Worm (Caenorhabditis elegans): ENCODE measurements around the gene sru-48.

The sru-48 gene

DNA sequence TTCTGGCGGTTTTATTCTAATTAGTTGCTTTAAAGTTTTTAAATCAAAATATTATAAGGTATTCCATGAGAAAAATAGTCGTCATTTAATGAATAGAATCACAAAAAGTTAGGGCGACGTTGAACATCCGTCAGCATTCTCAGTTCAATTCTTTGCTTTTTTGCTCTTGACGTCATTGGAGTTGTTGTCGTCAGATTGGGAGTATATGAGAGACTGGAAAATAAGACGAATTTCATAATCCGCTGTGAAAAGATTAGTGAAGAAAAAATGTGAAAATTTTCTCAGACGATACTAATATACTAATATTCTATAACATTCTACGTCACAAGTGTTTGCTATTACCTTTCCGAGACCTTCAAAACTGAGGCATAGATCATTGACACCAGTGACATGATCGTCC, 28.6 kb upstream of the sru-48 start:
- TF ChIP-seq lin-15B (tag; optimal IDR thresholded peaks at IDR 0.05) = no peak

DNA sequence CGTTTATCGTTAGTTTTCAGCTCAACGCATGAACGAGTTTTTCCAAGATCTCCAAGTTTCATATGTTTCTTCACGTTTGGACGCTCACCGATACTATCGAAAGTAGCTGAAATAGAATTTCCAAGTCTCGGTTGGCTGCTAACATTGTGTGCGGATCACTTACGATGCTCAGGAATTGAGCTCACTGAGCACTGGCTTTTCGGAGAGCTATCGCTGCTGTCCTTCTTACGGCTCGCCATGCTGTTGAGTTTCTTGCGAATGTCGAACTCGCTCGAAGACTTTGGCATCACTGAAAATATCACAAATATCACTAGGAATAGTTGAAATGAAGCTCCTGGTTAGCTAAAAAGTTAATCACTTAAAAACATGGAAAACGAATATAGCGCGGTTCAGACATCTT, 28.1 kb upstream of the sru-48 start:
- TF ChIP-seq mdl-1 (tag; optimal IDR thresholded peaks at IDR 0.05) = no peak

DNA sequence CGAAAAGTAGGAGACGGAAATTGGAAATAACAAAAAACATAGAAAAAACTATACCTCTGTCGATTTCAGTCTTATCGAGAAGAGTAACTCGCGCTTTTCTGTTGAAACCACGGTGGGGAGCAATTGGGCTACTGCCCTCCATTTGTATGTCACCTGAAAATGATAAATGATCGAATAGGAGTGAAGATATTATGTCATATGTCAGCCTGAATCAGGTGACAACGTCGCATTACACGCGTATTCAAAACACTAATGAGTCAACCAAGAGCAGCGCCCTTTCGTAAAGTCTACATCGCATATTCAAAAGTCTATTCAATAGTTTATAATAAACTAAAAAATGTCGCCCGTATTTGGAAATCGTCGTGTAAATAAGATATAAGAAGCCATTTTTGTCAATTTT, 27.0 kb upstream of the sru-48 start:
- TF ChIP-seq skn-1 (tag; optimal IDR thresholded peaks at IDR 0.05) = no peak
- TF ChIP-seq nhr-77 (tag; optimal IDR thresholded peaks at IDR 0.05) = no peak
- TF ChIP-seq mml-1 (tag; optimal IDR thresholded peaks at IDR 0.05) = no peak
- TF ChIP-seq R02D3.7 (tag; optimal IDR thresholded peaks at IDR 0.05) = no peak
- no peak for TF ChIP-seq pqm-1 (tag; optimal IDR thresholded peaks at IDR 0.05)
- no peak for TF ChIP-seq nhr-25 (tag; optimal IDR thresholded peaks at IDR 0.05)
- no peak for TF ChIP-seq ceh-28 (tag; optimal IDR thresholded peaks at IDR 0.05)
- no peak for TF ChIP-seq ceh-16 (tag; optimal IDR thresholded peaks at IDR 0.05)
- TF ChIP-seq nhr-67 (tag; optimal IDR thresholded peaks at IDR 0.05) = no peak
- TF ChIP-seq tbx-2 (tag; optimal IDR thresholded peaks at IDR 0.05) = no peak
- TF ChIP-seq elt-1 (tag; optimal IDR thresholded peaks at IDR 0.05) = no peak
- TF ChIP-seq unc-39 (tag; optimal IDR thresholded peaks at IDR 0.05) = no peak
- no peak for TF ChIP-seq lsy-12 (tag; optimal IDR thresholded peaks at IDR 0.05)
- TF ChIP-seq elt-3 (tag; optimal IDR thresholded peaks at IDR 0.05) = no peak
- no peak for TF ChIP-seq egl-27 (tag; optimal IDR thresholded peaks at IDR 0.05)
- TF ChIP-seq fos-1 (tag; optimal IDR thresholded peaks at IDR 0.05) = no peak
- no peak for TF ChIP-seq ztf-11 (tag; optimal IDR thresholded peaks at IDR 0.05)
- TF ChIP-seq eor-1 (tag; optimal IDR thresholded peaks at IDR 0.05) = no peak
- TF ChIP-seq nhr-12 (tag; optimal IDR thresholded peaks at IDR 0.05) = no peak

DNA sequence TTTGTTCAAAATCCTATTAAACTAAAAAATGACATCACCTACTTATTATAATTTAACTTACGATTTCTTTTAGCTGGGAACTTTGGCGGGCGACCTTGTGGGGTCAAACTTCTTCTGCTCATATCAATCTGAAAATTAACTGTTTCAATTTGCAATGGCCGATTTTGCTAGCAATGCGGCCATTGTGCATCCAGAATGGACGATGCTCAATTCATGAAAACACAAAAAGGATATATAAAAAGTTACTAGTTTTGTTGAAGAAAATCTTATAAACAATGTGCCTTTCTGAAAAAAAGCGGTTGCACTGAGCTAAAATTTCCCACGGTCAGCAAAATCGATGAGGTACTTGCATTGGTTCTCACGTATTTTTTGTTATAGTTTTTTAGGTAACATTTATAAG, 25.7 kb upstream of the sru-48 start, which contains the start of gene C31H2.3:
Gene C31H2.3, minus strand, starts transcription at position 101 of the 400 bp plus-strand sequence.
- TF ChIP-seq nhr-43 (tag; optimal IDR thresholded peaks at IDR 0.05; ENCODE audit: poor library complexity, severe bottlenecking) (no peak), nhr-237 (tag; optimal IDR thresholded peaks at IDR 0.05) (no peak), pha-4 (tag; optimal IDR thresholded peaks at IDR 0.05) (no peak), egl-27 (tag; optimal IDR thresholded peaks at IDR 0.05) (no peak), lin-39 (tag; optimal IDR thresholded peaks at IDR 0.05) (no peak), zag-1 (tag; optimal IDR thresholded peaks at IDR 0.05) (no peak), mdl-1 (tag; optimal IDR thresholded peaks at IDR 0.05) (no peak), fos-1 (tag; optimal IDR thresholded peaks at IDR 0.05) (no peak)

DNA sequence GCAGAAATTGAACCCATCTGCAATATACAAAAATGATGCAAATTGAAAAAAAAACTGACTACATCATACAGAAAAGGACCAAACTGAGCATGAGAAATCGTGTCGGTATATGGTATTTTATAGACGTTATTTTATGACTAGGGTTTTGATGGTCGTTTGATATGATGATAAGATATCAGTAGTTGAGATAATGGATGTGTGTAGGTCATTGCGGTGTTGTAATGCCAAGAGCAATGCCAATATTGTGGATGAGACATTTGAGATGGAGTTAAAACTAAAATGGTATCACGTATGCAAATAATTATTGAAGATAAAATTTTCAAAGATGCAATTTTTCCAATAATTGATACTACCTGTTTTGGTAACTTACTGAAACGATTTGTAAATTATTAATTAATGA, 20.3 kb upstream of the sru-48 start, which contains the start of gene C31H2.4:
Gene C31H2.4, minus strand, starts transcription at position 19 of the 400 bp plus-strand sequence.
- TF ChIP-seq elt-2 (tag; optimal IDR thresholded peaks at IDR 0.05) (peak; percentile 63), pqm-1 (tag; optimal IDR thresholded peaks at IDR 0.05) (peak; percentile 16), aly-2 (tag; optimal IDR thresholded peaks at IDR 0.05) (no peak)

DNA sequence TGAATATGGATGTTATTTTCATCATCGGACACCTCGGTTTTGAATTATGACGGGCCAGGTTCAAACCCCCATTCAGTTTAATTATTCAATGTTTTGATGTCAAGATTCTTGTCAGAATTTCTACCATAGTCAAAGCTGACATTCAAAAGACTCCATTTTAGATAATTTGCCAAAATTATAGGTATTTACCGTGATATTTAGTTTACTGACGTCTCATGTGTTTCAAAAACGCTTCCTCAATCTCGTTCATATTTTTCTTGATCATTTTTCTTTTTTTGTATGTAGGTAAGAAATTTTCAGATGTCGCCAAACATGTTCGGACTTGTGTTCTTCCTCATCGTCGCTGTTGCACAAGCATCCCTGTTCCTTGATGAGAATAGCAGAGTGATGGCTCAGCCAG, 17.2 kb upstream of the sru-48 start, which contains the start of gene EGAP5.1:
Gene EGAP5.1, plus strand, starts transcription at position 301 of the 400 bp plus-strand sequence.
- no peak for TF ChIP-seq hmg-11 (tag; optimal IDR thresholded peaks at IDR 0.05)
- TF ChIP-seq eor-1 (tag; optimal IDR thresholded peaks at IDR 0.05) = no peak
- no peak for TF ChIP-seq egl-27 (tag; optimal IDR thresholded peaks at IDR 0.05)
- TF ChIP-seq nhr-76 (tag; optimal IDR thresholded peaks at IDR 0.05) = no peak
- TF ChIP-seq fos-1 (tag; optimal IDR thresholded peaks at IDR 0.05) = no peak
- no peak for TF ChIP-seq zag-1 (tag; optimal IDR thresholded peaks at IDR 0.05)
- no peak for TF ChIP-seq nhr-67 (tag; optimal IDR thresholded peaks at IDR 0.05)
- no peak for TF ChIP-seq tbx-2 (tag; optimal IDR thresholded peaks at IDR 0.05)
- TF ChIP-seq nhr-12 (tag; optimal IDR thresholded peaks at IDR 0.05) = no peak
- TF ChIP-seq elt-3 (tag; optimal IDR thresholded peaks at IDR 0.05) = no peak
- TF ChIP-seq mdl-1 (tag; optimal IDR thresholded peaks at IDR 0.05) = no peak
- no peak for TF ChIP-seq egl-5 (tag; optimal IDR thresholded peaks at IDR 0.05)
- TF ChIP-seq aly-2 (tag; optimal IDR thresholded peaks at IDR 0.05) = no peak

DNA sequence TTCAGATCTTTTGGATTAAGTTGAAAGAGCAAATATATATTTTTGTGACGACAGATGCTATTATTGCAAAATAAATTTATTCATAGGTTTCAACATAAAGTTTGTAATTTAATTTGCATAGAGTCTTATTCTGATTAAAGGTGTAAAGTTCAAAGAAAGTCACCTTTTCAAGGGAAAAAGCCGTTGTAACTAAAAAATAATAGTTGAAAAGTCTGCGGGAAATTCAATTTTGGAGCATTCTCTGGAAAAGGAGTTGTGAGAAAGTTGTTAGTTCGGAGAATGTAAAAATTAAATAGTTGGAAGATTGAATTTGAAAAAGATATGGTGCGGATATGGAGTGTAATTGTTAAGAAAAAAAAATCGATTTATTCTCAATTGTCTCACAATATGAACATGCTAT, 15.9 kb upstream of the sru-48 start:
- TF ChIP-seq lsy-12 (tag; optimal IDR thresholded peaks at IDR 0.05) = no peak
- TF ChIP-seq nhr-237 (tag; optimal IDR thresholded peaks at IDR 0.05) = no peak
- no peak for TF ChIP-seq eor-1 (tag; optimal IDR thresholded peaks at IDR 0.05)
- no peak for TF ChIP-seq mml-1 (tag; optimal IDR thresholded peaks at IDR 0.05)
- TF ChIP-seq nhr-12 (tag; optimal IDR thresholded peaks at IDR 0.05) = no peak
- no peak for TF ChIP-seq fos-1 (tag; optimal IDR thresholded peaks at IDR 0.05)
- TF ChIP-seq fkh-2 (tag; optimal IDR thresholded peaks at IDR 0.05) = no peak
- no peak for TF ChIP-seq elt-2 (tag; optimal IDR thresholded peaks at IDR 0.05)
- TF ChIP-seq ZK546.5 (tag; optimal IDR thresholded peaks at IDR 0.05) = no peak
- no peak for TF ChIP-seq ceh-82 (tag; optimal IDR thresholded peaks at IDR 0.05)
- TF ChIP-seq nhr-23 (tag; optimal IDR thresholded peaks at IDR 0.05) = no peak
- no peak for TF ChIP-seq skn-1 (tag; optimal IDR thresholded peaks at IDR 0.05)
- TF ChIP-seq pqm-1 (tag; optimal IDR thresholded peaks at IDR 0.05) = no peak
- TF ChIP-seq fkh-10 (GFP tag; optimal IDR thresholded peaks at IDR 0.05) = no peak
- TF ChIP-seq elt-3 (tag; optimal IDR thresholded peaks at IDR 0.05) = no peak
- TF ChIP-seq aly-2 (tag; optimal IDR thresholded peaks at IDR 0.05) = no peak
- TF ChIP-seq zag-1 (tag; optimal IDR thresholded peaks at IDR 0.05) = no peak
- no peak for TF ChIP-seq unc-62 (GFP tag; optimal IDR thresholded peaks at IDR 0.05)
